Fruit fly (Drosophila melanogaster) whole organism: ENCODE measurements around the gene Toll-9.

Experiments
- CG8478 ChIP-seq: fragments of >200 bp; optimal IDR thresholded peaks from 2 replicates; lab custom pipeline; 2018; ENCODE audit warnings: inconsistent platforms
- Dll ChIP-seq: fragments of >200 bp; optimal IDR thresholded peaks from 2 replicates; lab custom pipeline; 2017
- EcR ChIP-seq, 2 experiments: fragments of >200 bp; optimal IDR thresholded peaks; 2 replicates each; lab custom pipeline; 2017; ENCODE audit warnings: missing biosample characterization in 2 of 2, missing genetic modification characterization in 2 of 2, missing genetic modification reagents in 2 of 2
- pan ChIP-seq: fragments of >200 bp; optimal IDR thresholded peaks from 2 replicates; lab custom pipeline; 2017
- psq ChIP-seq: fragments of >200 bp; optimal IDR thresholded peaks from 2 replicates; lab custom pipeline; 2017
- usp ChIP-seq: fragments of >200 bp; optimal IDR thresholded peaks from 2 replicates; lab custom pipeline; 2017; ENCODE audit warnings: missing biosample characterization, missing genetic modification characterization, mixed read lengths

The Toll-9 gene

dm6 chr3L:20358212-20358611, 8.3 kb downstream of the Toll-9 start, which contains the start of gene CG5665:
CG5665 (plus strand) TSS chr3L:20358512.
- no peak for TF ChIP-seq CG8478 (lab: Kevin White, UChicago)
- TF ChIP-seq psq = no peak
- no peak for TF ChIP-seq usp (GFP tag; lab: Kevin White, UChicago)
- no peak for TF ChIP-seq Dll (lab: Kevin White, UChicago)
- TF ChIP-seq pan (lab: Kevin White, UChicago) = no peak
- TF ChIP-seq EcR (GFP tag; optimal IDR thresholded peaks at IDR 0.05; lab: Kevin White, UChicago) = no peak

- TF ChIP-seq usp (GFP tag; lab: Kevin White, UChicago) (no peak), pan (lab: Kevin White, UChicago) (no peak)
These were observed 9.9 kb downstream of the Toll-9 start, which contains the start of gene kin17 for dm6 chr3L:20356613-20357012. kin17 (plus strand) TSS chr3L:20356807.

dm6 chr3L:20354872-20355271, 11.7 kb downstream of the Toll-9 start:
- TF ChIP-seq usp (GFP tag; lab: Kevin White, UChicago) = no peak
- TF ChIP-seq Dll (lab: Kevin White, UChicago) = no peak
- TF ChIP-seq CG8478 (lab: Kevin White, UChicago) = no peak
- TF ChIP-seq pan (lab: Kevin White, UChicago) = no peak
- TF ChIP-seq EcR (GFP tag; optimal IDR thresholded peaks at IDR 0.05; lab: Kevin White, UChicago) = no peak
- no peak for TF ChIP-seq psq

DNA sequence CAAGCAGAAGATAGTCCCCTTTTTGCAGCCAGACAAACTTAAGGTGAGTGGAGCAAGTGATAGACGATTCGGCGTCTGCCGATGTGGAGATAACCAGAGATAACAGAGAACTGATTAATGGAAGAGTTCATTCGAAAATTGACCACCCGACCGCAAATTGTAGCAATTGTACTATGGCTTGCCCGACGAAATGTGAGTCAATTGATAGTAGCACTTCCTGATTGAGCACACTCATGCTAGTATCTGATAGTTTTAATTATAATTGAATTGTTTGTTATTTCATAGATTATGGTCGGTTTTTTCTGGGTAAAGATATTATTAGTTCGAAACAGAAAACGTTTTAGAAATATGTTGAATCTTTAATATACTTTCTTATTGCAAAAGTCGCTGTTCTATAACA, 12.2 kb downstream of the Toll-9 start:
- TF ChIP-seq psq (no peak), usp (GFP tag; lab: Kevin White, UChicago) (no peak), CG8478 (lab: Kevin White, UChicago) (no peak), EcR (GFP tag; optimal IDR thresholded peaks at IDR 0.05; lab: Kevin White, UChicago) (no peak), Dll (lab: Kevin White, UChicago) (no peak), pan (lab: Kevin White, UChicago) (no peak)

dm6 chr3L:20353726-20354332, 12.7 kb downstream of the Toll-9 start:
- TF ChIP-seq pan (lab: Kevin White, UChicago) (no peak), CG8478 (lab: Kevin White, UChicago) (no peak), psq (no peak), usp (GFP tag; lab: Kevin White, UChicago) (no peak), Dll (lab: Kevin White, UChicago) (no peak), EcR (GFP tag; optimal IDR thresholded peaks at IDR 0.05; lab: Kevin White, UChicago) (no peak)

dm6 chr3L:20353149-20353548, 13.4 kb downstream of the Toll-9 start, which contains the start of gene CG5618:
CG5618 (plus strand) TSS chr3L:20353449.
- TF ChIP-seq pan (lab: Kevin White, UChicago) = no peak
- TF ChIP-seq CG8478 (lab: Kevin White, UChicago) = no peak
- TF ChIP-seq usp (GFP tag; lab: Kevin White, UChicago) = no peak
- no peak for TF ChIP-seq psq
- no peak for TF ChIP-seq Dll (lab: Kevin White, UChicago)
- TF ChIP-seq EcR (GFP tag; optimal IDR thresholded peaks at IDR 0.05; lab: Kevin White, UChicago) = no peak

- TF ChIP-seq CG8478 (lab: Kevin White, UChicago) = no peak
- peak in 1 of 2 experiments; percentile 85 for TF ChIP-seq EcR (GFP tag; optimal IDR thresholded peaks at IDR 0.05; lab: Kevin White, UChicago)
These were observed 17.1 kb downstream of the Toll-9 start for dm6 chr3L:20349333-20349924.

dm6 chr3L:20348581-20349093, 17.9 kb downstream of the Toll-9 start:
- peak in 1 of 2 experiments; percentile 10 for TF ChIP-seq EcR (GFP tag; optimal IDR thresholded peaks at IDR 0.05; lab: Kevin White, UChicago)
- TF ChIP-seq CG8478 (lab: Kevin White, UChicago) = no peak

DNA sequence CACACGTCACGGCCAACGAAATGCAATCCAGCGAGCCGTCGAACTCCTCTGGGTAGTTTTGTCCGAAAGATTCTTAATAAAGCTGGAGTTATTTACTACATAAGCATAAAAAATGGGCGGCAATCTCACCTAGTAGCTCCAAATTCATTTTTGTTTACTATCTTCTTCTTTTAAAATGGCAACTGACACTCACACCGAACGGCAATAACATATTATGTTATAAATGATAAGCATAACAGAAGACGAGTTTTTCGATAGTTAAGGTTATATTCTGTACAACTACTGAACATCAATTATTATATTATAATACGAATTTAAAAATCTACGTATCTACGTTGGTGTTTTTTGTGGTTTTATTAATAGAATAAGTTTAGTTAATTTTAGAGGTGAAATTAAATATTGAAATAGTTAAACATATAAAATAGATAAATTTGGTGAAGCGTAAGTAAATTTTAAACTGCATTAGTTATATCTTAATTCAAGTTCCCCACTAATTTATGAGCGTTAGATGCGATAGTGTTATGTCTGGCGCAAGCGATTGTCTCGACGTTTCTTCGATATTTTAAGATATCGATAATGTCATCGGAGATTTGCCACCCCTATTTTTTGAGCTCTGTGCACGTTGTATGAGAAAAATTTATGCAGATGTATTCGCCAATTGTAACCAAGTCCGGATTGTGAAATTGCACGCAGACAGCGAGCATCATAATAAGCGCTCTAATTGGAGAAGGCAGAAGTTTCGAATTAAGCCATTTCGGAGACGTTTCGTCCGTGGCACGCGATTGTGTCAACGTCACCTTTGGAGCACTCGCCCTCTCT, 18.6 kb downstream of the Toll-9 start, which contains the start of the genes Rbbp5 and eRF1:
TSS of gene Rbbp5 (minus strand) at position 181 of the 819 bp plus-strand sequence.
TSS of gene eRF1 (plus strand) at position 594 of the 819 bp plus-strand sequence.
- TF ChIP-seq CG8478 (lab: Kevin White, UChicago) (no peak), psq (no peak), usp (GFP tag; lab: Kevin White, UChicago) (no peak), EcR (GFP tag; optimal IDR thresholded peaks at IDR 0.05; lab: Kevin White, UChicago) (no peak), pan (lab: Kevin White, UChicago) (no peak), Dll (lab: Kevin White, UChicago) (no peak)

DNA sequence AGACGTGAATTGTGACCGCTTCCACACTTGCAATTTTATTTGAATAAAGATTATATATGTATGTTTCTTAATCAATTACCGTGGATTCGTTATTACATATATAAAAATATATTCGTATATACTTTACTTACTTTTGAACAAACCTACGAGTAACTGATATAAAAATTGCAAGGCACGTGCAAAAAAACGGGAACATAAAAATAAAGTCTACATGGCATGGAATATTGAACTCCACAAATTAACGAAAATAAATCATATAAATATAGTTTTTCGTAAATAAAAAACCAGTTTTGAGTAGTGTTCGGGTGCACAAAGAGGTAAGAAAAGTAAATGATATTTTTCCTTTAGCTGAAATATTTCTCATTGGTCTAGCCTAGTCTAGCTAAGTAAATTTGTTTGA, 24.2 kb downstream of the Toll-9 start, which contains the start of gene Spn77Bc:
TSS of gene Spn77Bc (plus strand) at position 301 of the 400 bp plus-strand sequence.
- no peak for TF ChIP-seq CG8478 (lab: Kevin White, UChicago)

- TF ChIP-seq EcR (GFP tag; optimal IDR thresholded peaks at IDR 0.05; lab: Kevin White, UChicago) = no peak
- TF ChIP-seq pan (lab: Kevin White, UChicago) = no peak
- TF ChIP-seq Dll (lab: Kevin White, UChicago) = no peak
- TF ChIP-seq usp (GFP tag; lab: Kevin White, UChicago) = no peak
- TF ChIP-seq psq = no peak
- TF ChIP-seq CG8478 (lab: Kevin White, UChicago) = no peak
These were observed 45.9 kb downstream of the Toll-9 start, which contains the start of gene Spn77Bb for dm6 chr3L:20320652-20321051. Spn77Bb (plus strand) TSS chr3L:20320952.
